Worm (Caenorhabditis elegans): ENCODE data around the gene let-70.

The let-70 gene

DNA sequence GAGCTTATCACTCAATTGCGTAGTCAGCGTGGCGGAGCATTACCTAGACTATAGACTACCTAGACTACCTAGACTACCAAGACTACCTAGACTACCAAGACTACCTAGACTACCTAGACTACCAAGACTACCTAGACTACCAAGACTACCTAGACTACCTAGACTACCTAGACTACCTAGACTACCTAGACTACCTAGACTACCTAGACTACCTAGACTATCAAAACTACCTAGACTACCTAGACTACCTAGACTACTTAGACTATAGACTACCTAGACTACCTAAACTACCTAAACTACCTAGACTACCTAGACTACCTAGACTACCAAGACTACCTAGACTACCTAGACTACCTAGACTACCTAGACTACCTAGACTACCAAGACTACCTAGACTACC lies 11.2 kb downstream of the let-70 start:
- TF ChIP-seq ZK185.1 (tag; optimal IDR thresholded peaks at IDR 0.05; ENCODE audit: poor library complexity, severe bottlenecking) (peak; percentile 32), ceh-27 (GFP tag; optimal IDR thresholded peaks at IDR 0.05) (peak; percentile 5)

DNA sequence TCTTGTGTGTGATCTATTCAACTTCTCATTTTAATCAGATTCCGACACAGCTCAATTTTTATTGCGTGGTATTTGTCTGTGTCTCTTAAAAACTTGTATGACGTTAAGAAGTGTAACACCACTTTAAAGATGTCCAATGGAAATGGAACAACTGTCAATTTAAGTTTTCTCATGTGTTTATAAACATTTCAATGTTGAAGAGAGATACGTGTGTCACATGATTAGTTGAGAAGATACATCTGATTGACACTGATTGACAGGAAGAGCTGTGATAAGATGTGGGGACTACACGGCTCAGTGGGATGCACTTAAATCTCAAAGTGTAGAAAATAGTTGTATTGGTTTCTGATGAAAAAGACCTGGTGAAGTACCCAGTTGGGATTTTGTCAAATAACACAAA lies 13.7 kb downstream of the let-70 start:
- TF ChIP-seq C17E4.6 (GFP tag; IDR thresholded peaks at IDR 0.05) (no peak), let-607 (tag; optimal IDR thresholded peaks at IDR 0.05) (no peak), hlh-26 (GFP tag; conservative IDR thresholded peaks at IDR 0.05) (no peak), ztf-28 (GFP tag; IDR thresholded peaks at IDR 0.05) (no peak), F23B12.7 (tag; optimal IDR thresholded peaks at IDR 0.05; ENCODE audit: insufficient read depth) (no peak), sptf-2 (GFP tag; optimal IDR thresholded peaks at IDR 0.05) (no peak), F39B2.1 (GFP tag; IDR thresholded peaks at IDR 0.05) (no peak), attf-5 (GFP tag; optimal IDR thresholded peaks at IDR 0.05) (no peak), rpc-1 (optimal IDR thresholded peaks at IDR 0.05) (no peak), rpc-1 (tag; optimal IDR thresholded peaks at IDR 0.05) (no peak), pbrm-1 (GFP tag; IDR thresholded peaks at IDR 0.05) (no peak)

DNA sequence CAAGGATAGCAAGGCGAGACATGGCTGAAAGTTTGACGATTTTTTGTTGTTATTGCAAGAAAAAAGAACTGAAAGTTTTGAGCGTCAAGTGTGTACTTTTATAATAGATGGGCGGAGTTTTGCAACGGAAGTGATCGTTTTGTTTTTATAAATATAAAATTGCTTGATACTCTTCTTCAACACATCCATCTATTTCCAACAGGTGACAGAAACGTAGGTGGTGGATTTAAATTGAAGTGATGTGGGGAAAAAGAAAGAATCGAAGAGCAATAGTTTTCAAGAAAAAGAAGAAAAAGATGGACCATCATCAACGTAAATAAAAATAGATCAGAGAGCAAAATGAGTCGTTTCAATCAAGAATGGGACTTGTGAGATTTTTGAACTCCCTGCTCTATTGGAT lies 15.1 kb downstream of the let-70 start, which contains the start of gene ttr-17:
ttr-17 (minus strand) TSS at position 24 of the 400 bp plus-strand sequence.
- TF ChIP-seq Y95B8A.8 (GFP tag; IDR thresholded peaks at IDR 0.05), result no peak
- TF ChIP-seq lin-26 (GFP tag; IDR thresholded peaks at IDR 0.05), result no peak
- TF ChIP-seq B0019.2 (GFP tag; conservative IDR thresholded peaks at IDR 0.05), result no peak
- TF ChIP-seq lir-1 (GFP tag; conservative IDR thresholded peaks at IDR 0.05), result no peak
- no peak for TF ChIP-seq ztf-22 (GFP tag; optimal IDR thresholded peaks at IDR 0.05)
- no peak for TF ChIP-seq lin-54 (GFP tag; optimal IDR thresholded peaks at IDR 0.05)
- TF ChIP-seq aptf-2 (GFP tag; conservative IDR thresholded peaks at IDR 0.05), result no peak
- no peak for TF ChIP-seq attf-6 (GFP tag; IDR thresholded peaks at IDR 0.05)
- no peak for TF ChIP-seq rcor-1 (GFP tag; IDR thresholded peaks at IDR 0.05)

DNA sequence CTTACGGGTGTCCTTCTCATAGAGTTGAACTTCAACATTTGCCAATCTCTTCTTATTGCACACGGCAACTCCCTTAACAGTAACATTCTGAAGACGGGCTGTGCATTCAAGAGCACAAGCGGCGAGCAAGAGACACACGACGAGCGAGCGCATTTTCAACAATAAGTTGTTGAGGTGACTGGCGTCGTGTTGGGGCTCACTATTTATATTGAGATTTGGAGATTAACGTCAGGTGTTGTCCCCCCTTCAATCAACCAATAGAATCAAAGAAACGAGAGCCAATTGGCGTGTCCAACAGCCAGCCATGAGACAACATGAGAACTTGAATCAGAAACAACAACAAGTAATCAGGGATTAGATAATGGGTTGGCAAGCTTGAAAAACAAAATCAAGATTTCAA lies 18.1 kb downstream of the let-70 start, which contains the start of gene ttr-16:
ttr-16 (minus strand) TSS at position 176 of the 400 bp plus-strand sequence.
- TF ChIP-seq F57A8.1 (GFP tag; optimal IDR thresholded peaks at IDR 0.05), result no peak
- no peak for TF ChIP-seq F57C9.4 (tag; optimal IDR thresholded peaks at IDR 0.05)

DNA sequence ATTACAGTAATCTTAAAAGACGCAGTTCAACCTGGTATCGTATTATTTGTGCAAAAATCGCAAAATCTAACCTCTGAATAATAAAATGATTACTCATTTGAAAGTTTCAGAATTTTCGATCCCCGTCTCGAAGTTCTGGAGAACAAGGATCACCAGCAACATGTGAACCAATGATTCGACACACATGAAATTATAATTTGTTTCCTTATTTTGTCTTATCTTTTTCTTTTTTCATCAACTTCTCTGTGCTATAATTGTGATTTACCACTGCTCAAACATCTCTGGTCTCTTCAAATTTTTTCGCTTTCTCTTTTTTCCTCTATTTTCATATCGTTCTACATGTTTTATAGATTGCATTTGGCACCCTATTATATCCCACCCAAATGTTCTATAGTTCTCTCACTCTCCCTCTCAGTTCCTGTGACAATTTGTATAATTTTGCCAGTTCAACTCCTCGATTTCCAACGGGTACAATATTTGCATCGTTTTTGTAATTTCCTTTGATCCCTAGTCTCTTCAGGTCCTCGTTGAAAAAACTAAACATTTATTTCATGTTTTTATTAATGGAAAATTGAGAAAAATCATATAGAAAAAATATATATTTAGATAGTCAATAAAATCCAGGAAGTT lies 19.0 kb downstream of the let-70 start:
- TF ChIP-seq tlf-1 (GFP tag; optimal IDR thresholded peaks at IDR 0.05), result no peak
- no peak for TF ChIP-seq tbx-9 (tag; optimal IDR thresholded peaks at IDR 0.05; ENCODE audit: borderline replicate concordance)
- no peak for TF ChIP-seq ama-1 (optimal IDR thresholded peaks at IDR 0.05)
- no peak for TF ChIP-seq ama-1 (GFP tag; optimal IDR thresholded peaks at IDR 0.05)
- no peak for TF ChIP-seq madf-10 (tag; optimal IDR thresholded peaks at IDR 0.05)
- 0 out of 2 replicates have a peak, but pooled peaks have one; percentile 3 for TF ChIP-seq madf-3 (GFP tag; IDR thresholded peaks at IDR 0.05)
- no peak for TF ChIP-seq snpc-4 (GFP tag; optimal IDR thresholded peaks at IDR 0.05)
- TF ChIP-seq snpc-4 (tag; optimal IDR thresholded peaks at IDR 0.05), result no peak
- TF ChIP-seq tbp1 (GFP tag; optimal IDR thresholded peaks at IDR 0.05), result no peak
- no peak for TF ChIP-seq F37B4.10 (GFP tag; IDR thresholded peaks at IDR 0.05)
- no peak for TF ChIP-seq lsy-27 (tag; optimal IDR thresholded peaks at IDR 0.05; ENCODE audit: borderline replicate concordance, insufficient read depth)

All from whole organism, young adult.